Worm (Caenorhabditis elegans) whole organism, L4 larva: Measurements from ENCODE around the gene zip-11.
A peak's percentile ranks its signal among the peaks of the same experiment; 100 is the strongest.

Experiments
- F26F4.8 ChIP-seq: fragments of 200-800 bp; sonication (Bioruptor generic); conservative IDR thresholded peaks from 2 replicates; pipeline ENCODE4 v1.3.6; 2022; ENCODE audit warnings: missing genetic modification characterization, missing compliant biosample characterization
- R02D3.7 ChIP-seq: fragments of 150-350 bp; sonication (generic microtip); optimal IDR thresholded peaks from 3 replicates; lab custom pipeline; 2014; ENCODE audit warnings: missing biosample characterization, missing genetic modification characterization
- Y5F2A.4 ChIP-seq: fragments of 200-800 bp; sonication (Bioruptor generic); optimal IDR thresholded peaks from 2 replicates; lab custom pipeline; 2018; ENCODE audit warnings: mild to moderate bottlenecking, missing genetic modification characterization, missing compliant biosample characterization
- Y75B8A.6 ChIP-seq: fragments of 200-800 bp; sonication (Bioruptor generic); IDR thresholded peaks from 2 replicates; pipeline ENCODE4 v1.3.6; 2022; ENCODE audit warnings: missing genetic modification reagents, missing genetic modification characterization, missing compliant biosample characterization
- aha-1 ChIP-seq: fragments of 150-350 bp; peaks from one replicate; lab custom pipeline; 2014; ENCODE audit warnings: missing biosample characterization, missing genetic modification characterization
- ceh-20 ChIP-seq: fragments of 200-800 bp; sonication (Bioruptor generic); IDR thresholded peaks from 2 replicates; pipeline ENCODE4 v1.3.6; 2022; ENCODE audit warnings: missing genetic modification reagents, missing genetic modification characterization, missing compliant biosample characterization
- ceh-28 ChIP-seq: fragments of 150-350 bp; optimal IDR thresholded peaks from 2 replicates; lab custom pipeline; 2014; ENCODE audit warnings: missing biosample characterization, missing genetic modification reagents, missing genetic modification characterization
- ceh-62 ChIP-seq: sonication (generic microtip); optimal IDR thresholded peaks from 2 replicates; lab custom pipeline; 2017; ENCODE audit warnings: missing biosample characterization, missing genetic modification characterization
- daf-16 ChIP-seq, 3 experiments: sonication (generic microtip); optimal IDR thresholded peaks; 2 replicates each; lab custom pipeline; 2016 to 2017; ENCODE audit warnings: missing genetic modification characterization in 3 of 3, missing genetic modification reagents in 3 of 3, mild to moderate bottlenecking in 2 of 3, missing compliant biosample characterization in 2 of 3, missing biosample characterization in 1 of 3, moderate library complexity in 1 of 3
- daf-8 ChIP-seq: fragments of 200-800 bp; sonication (Bioruptor generic); IDR thresholded peaks from 2 replicates; pipeline ENCODE4 v1.3.6; 2022; ENCODE audit warnings: missing genetic modification characterization, missing compliant biosample characterization
- duxl-1 ChIP-seq: sonication (generic microtip); optimal IDR thresholded peaks from 2 replicates; lab custom pipeline; 2016; ENCODE audit warnings: mild to moderate bottlenecking, missing genetic modification characterization, moderate library complexity, missing compliant biosample characterization; ENCODE audit not compliant: poor library complexity
- egl-27 ChIP-seq: sonication (generic microtip); optimal IDR thresholded peaks from 3 replicates; lab custom pipeline; 2017; ENCODE audit warnings: missing biosample characterization, missing genetic modification reagents, missing genetic modification characterization
- hif-1 ChIP-seq, 2 experiments: sonication (generic microtip); optimal IDR thresholded peaks; 2 replicates each; lab custom pipeline; 2016 to 2017; ENCODE audit warnings: missing compliant biosample characterization in 2 of 2, missing genetic modification characterization in 2 of 2, missing genetic modification reagents in 2 of 2, missing genotype in 2 of 2, mild to moderate bottlenecking in 1 of 2
- lin-13 ChIP-seq: fragments of 150-350 bp; optimal IDR thresholded peaks from 2 replicates; lab custom pipeline; 2014; ENCODE audit warnings: missing biosample characterization, missing genetic modification reagents, missing genetic modification characterization
- lin-29 ChIP-seq: fragments of 200-800 bp; sonication (Bioruptor generic); IDR thresholded peaks from 2 replicates; pipeline ENCODE4 v1.3.6; 2022; ENCODE audit warnings: missing genetic modification reagents, missing genetic modification characterization, missing compliant biosample characterization
- lin-38 ChIP-seq: fragments of 200-800 bp; sonication (Bioruptor generic); IDR thresholded peaks from 2 replicates; pipeline ENCODE4 v1.3.6; 2022; ENCODE audit warnings: missing genetic modification reagents, missing genetic modification characterization, missing compliant biosample characterization
- lir-3 ChIP-seq: sonication (generic microtip); optimal IDR thresholded peaks from 2 replicates; lab custom pipeline; 2016; ENCODE audit warnings: mild to moderate bottlenecking, missing genetic modification characterization, missing compliant biosample characterization
- lsy-2 ChIP-seq, 2 experiments: fragments of 150-350 bp in 1 of 2; sonication (generic microtip) in 1 of 2; optimal IDR thresholded peaks; 2 replicates each; lab custom pipeline; 2014 to 2017; ENCODE audit warnings: missing biosample characterization in 2 of 2, missing genetic modification characterization in 2 of 2
- madf-9 ChIP-seq: fragments of 200-800 bp; sonication (Bioruptor generic); conservative IDR thresholded peaks from 2 replicates; pipeline ENCODE4 v1.3.6; 2022; ENCODE audit warnings: missing genetic modification reagents, missing genetic modification characterization, missing compliant biosample characterization
- mdt-29 ChIP-seq: fragments of 200-800 bp; sonication (Bioruptor generic); IDR thresholded peaks from 2 replicates; pipeline ENCODE4 v1.3.6; 2022; ENCODE audit warnings: missing genetic modification reagents, missing genetic modification characterization, missing compliant biosample characterization
- mes-2 ChIP-seq: sonication (generic microtip); optimal IDR thresholded peaks from 2 replicates; lab custom pipeline; 2016; ENCODE audit warnings: missing genotype, mild to moderate bottlenecking, missing genetic modification characterization, missing compliant biosample characterization; ENCODE audit not compliant: poor library complexity, severe bottlenecking
- mxl-2 ChIP-seq: fragments of 200-800 bp; sonication (Bioruptor generic); conservative IDR thresholded peaks from 2 replicates; pipeline ENCODE4 v1.3.6; 2022; ENCODE audit warnings: missing genetic modification reagents, missing genetic modification characterization, missing compliant biosample characterization
- mxl-3 ChIP-seq: fragments of 200-800 bp; sonication (Bioruptor generic); optimal IDR thresholded peaks from 2 replicates; lab custom pipeline; 2018; ENCODE audit warnings: mild to moderate bottlenecking, missing genetic modification characterization, missing compliant biosample characterization
- nhr-102 ChIP-seq: sonication (generic microtip); optimal IDR thresholded peaks from 2 replicates; lab custom pipeline; 2016; ENCODE audit warnings: mild to moderate bottlenecking, missing genetic modification characterization, moderate library complexity, missing compliant biosample characterization
- nhr-11 ChIP-seq: fragments of 150-350 bp; optimal IDR thresholded peaks from 2 replicates; lab custom pipeline; 2014; ENCODE audit warnings: missing biosample characterization, missing genetic modification characterization
- nhr-28 ChIP-seq: fragments of 150-350 bp; optimal IDR thresholded peaks from 2 replicates; lab custom pipeline; 2014; ENCODE audit warnings: missing biosample characterization, missing genetic modification characterization
- nhr-41 ChIP-seq: fragments of 200-800 bp; sonication (Bioruptor generic); IDR thresholded peaks from 2 replicates; pipeline ENCODE4 v1.3.6; 2022; ENCODE audit warnings: missing genetic modification reagents, missing genetic modification characterization, missing compliant biosample characterization
- nhr-77 ChIP-seq: fragments of 150-350 bp; optimal IDR thresholded peaks from 2 replicates; lab custom pipeline; 2014; ENCODE audit warnings: missing biosample characterization, missing genetic modification characterization
- pha-4 ChIP-seq, 2 experiments: fragments of 150-350 bp in 1 of 2; fragments of 200-800 bp in 1 of 2; sonication (Bioruptor generic) in 1 of 2; IDR thresholded peaks in 1 of 2; optimal IDR thresholded peaks in 1 of 2; 2 replicates each; pipeline versions ENCODE4 v1.3.6 to Lab custom; 2014 to 2022; ENCODE audit warnings: missing genetic modification characterization in 2 of 2, missing genetic modification reagents in 2 of 2, missing biosample characterization in 1 of 2, missing compliant biosample characterization in 1 of 2
- rbr-2 ChIP-seq: sonication (generic microtip); optimal IDR thresholded peaks from 2 replicates; lab custom pipeline; 2016; ENCODE audit warnings: missing genotype, missing genetic modification characterization, missing compliant biosample characterization
- sdz-12 ChIP-seq: fragments of 200-800 bp; sonication (Bioruptor generic); optimal IDR thresholded peaks from 2 replicates; lab custom pipeline; 2018; ENCODE audit warnings: mild to moderate bottlenecking, missing genetic modification characterization, missing compliant biosample characterization
- set-16 ChIP-seq: fragments of 200-800 bp; sonication (Bioruptor generic); IDR thresholded peaks from 2 replicates; pipeline ENCODE4 v1.3.6; 2022; ENCODE audit warnings: missing genetic modification reagents, missing genetic modification characterization, missing compliant biosample characterization
- snpc-4 ChIP-seq: fragments of 150-350 bp; optimal IDR thresholded peaks from 2 replicates; lab custom pipeline; 2014; ENCODE audit warnings: missing biosample characterization, missing genetic modification characterization
- tra-1 ChIP-seq: fragments of 200-800 bp; sonication (Bioruptor generic); IDR thresholded peaks from 2 replicates; pipeline ENCODE4 v1.3.6; 2022; ENCODE audit warnings: missing genetic modification reagents, missing genetic modification characterization, missing compliant biosample characterization
- unc-39 ChIP-seq: sonication (generic microtip); optimal IDR thresholded peaks from 2 replicates; lab custom pipeline; 2017; ENCODE audit warnings: missing biosample characterization, missing genetic modification characterization
- vab-7 ChIP-seq: fragments of 200-800 bp; sonication (Bioruptor generic); IDR thresholded peaks from 2 replicates; pipeline ENCODE4 v1.3.6; 2022; ENCODE audit warnings: missing genetic modification reagents, missing genetic modification characterization, missing compliant biosample characterization
- zag-1 ChIP-seq: fragments of 150-350 bp; optimal IDR thresholded peaks from 2 replicates; lab custom pipeline; 2014; ENCODE audit warnings: missing biosample characterization, missing genetic modification characterization
- zip-11 ChIP-seq: fragments of 200-800 bp; sonication (Bioruptor generic); IDR thresholded peaks from 2 replicates; pipeline ENCODE4 v1.3.6; 2022; ENCODE audit warnings: missing genetic modification characterization, missing compliant biosample characterization

Gene zip-11

ce11 chrIV:3338676-3339075, 27.6 kb downstream of the zip-11 start, which contains the start of gene hrpa-1 (continued):
- TF ChIP-seq snpc-4 (peak; percentile 39), lsy-2 (tag; optimal IDR thresholded peaks at IDR 0.05; lab: Kevin White, UChicago) (peak; percentile 40 to 95), R02D3.7 (tag; lab: Kevin White, UChicago) (no peak), lin-29 (no peak), nhr-77 (tag; lab: Kevin White, UChicago) (peak; percentile 17), vab-7 (0 out of 2 replicates have a peak, but pooled peaks have one; percentile 8), lin-38 (GFP tag; lab: Robert Waterston, UW) (peak; percentile 83), hif-1 (tag; optimal IDR thresholded peaks at IDR 0.05; lab: Kevin White, UChicago) (peak in 1 of 2 experiments; percentile 64), pha-4 (GFP tag; IDR thresholded peaks at IDR 0.05; lab: Robert Waterston, UW) (peak; percentile 30; the same call in 1 of the 2 replicates), pha-4 (tag; optimal IDR thresholded peaks at IDR 0.05; lab: Kevin White, UChicago) (no peak), nhr-11 (tag; lab: Kevin White, UChicago) (peak; percentile 51)

DNA sequence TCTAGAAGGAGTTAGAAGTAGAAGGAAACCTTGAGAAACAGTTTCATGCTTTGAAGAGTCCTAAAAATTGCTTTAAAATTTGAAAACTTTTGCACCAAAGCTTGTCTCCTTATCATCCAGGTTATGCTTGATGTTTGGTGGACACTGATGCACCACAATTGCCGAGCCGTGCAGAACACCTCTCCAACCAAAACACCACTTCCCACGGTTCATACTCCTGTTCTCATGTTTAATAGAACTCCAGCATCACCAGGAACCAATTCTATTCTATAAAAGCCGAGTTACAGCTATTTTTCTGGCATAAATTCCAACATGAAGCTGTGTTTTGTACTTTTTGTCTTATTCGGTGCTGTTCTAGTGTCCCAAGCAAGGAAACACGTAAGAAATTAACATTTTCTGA, 30.1 kb downstream of the zip-11 start, which contains the start of gene F42A6.2:
Gene F42A6.2 (plus strand): TSS at position 301 of the 400 bp plus-strand sequence.
- TF ChIP-seq nhr-77 (tag; lab: Kevin White, UChicago) (no peak), set-16 (no peak), aha-1 (tag; lab: Kevin White, UChicago) (peak; percentile 18)
- TF ChIP-seq, all 104 proteins: peak for 1

ce11 chrIV:3345484-3345883, 34.4 kb downstream of the zip-11 start:
- TF ChIP-seq madf-9 (no peak), ceh-28 (tag; lab: Kevin White, UChicago) (no peak), set-16 (peak; percentile 20; the same call in 1 of the 2 replicates), duxl-1 (tag; lab: Kevin White, UChicago) (no peak), aha-1 (tag; lab: Kevin White, UChicago) (peak; percentile 96)

- TF ChIP-seq set-16 (peak; percentile 69), zag-1 (no peak)
- TF ChIP-seq, all 104 proteins: peak for 1
Observed at ce11 chrIV:3348334-3348733, 37.3 kb downstream of the zip-11 start.

ce11 chrIV:3349977-3350580, 39.0 kb downstream of the zip-11 start, which contains the start of gene elks-1:
Gene elks-1 (minus strand): TSS chrIV:3350027.
- TF ChIP-seq mxl-3 (GFP tag; lab: Kevin White, UChicago) (no peak), mes-2 (tag; lab: Kevin White, UChicago) (peak; percentile 49), lsy-2 (tag; optimal IDR thresholded peaks at IDR 0.05; lab: Kevin White, UChicago) (no peak), F26F4.8 (GFP tag; lab: Robert Waterston, UW) (no peak), set-16 (0 out of 2 replicates have a peak, but pooled peaks have one; percentile 9), unc-39 (tag; lab: Kevin White, UChicago) (no peak), mxl-2 (GFP tag; lab: Robert Waterston, UW) (no peak), pha-4 (GFP tag; IDR thresholded peaks at IDR 0.05; lab: Robert Waterston, UW) (no peak), pha-4 (tag; optimal IDR thresholded peaks at IDR 0.05; lab: Kevin White, UChicago) (peak; percentile 2), daf-16 (GFP tag; optimal IDR thresholded peaks at IDR 0.05; lab: Kevin White, UChicago) (no peak), daf-16 (tag; optimal IDR thresholded peaks at IDR 0.05; lab: Kevin White, UChicago) (no peak), egl-27 (tag; lab: Kevin White, UChicago) (no peak), nhr-102 (tag; lab: Kevin White, UChicago) (no peak), nhr-28 (no peak), madf-9 (peak; percentile 14; the same call in 1 of the 2 replicates)

DNA sequence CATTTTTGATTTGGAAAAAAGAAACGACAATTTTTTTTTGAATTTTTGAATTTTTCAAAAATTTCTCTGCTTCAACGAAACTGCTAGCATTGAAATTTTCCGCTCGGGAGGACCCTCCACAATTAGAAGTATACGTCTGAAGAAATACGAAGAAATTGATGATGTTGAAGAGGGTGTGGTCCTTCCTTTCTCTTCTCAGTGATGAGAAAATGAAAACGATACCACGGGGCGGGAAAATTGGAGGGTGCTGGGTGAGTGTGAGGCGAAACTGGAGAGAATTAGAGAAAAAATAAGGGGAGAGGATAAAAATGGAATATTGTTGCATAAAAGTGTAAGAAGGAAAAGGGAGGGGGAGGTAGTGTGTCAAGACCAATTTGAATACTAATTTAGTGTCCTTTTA, 40.9 kb downstream of the zip-11 start:
- TF ChIP-seq Y75B8A.6 (GFP tag; lab: Robert Waterston, UW) (no peak), rbr-2 (tag; lab: Kevin White, UChicago) (no peak), Y5F2A.4 (GFP tag; lab: Kevin White, UChicago) (no peak), ceh-20 (no peak), lsy-2 (tag; optimal IDR thresholded peaks at IDR 0.05; lab: Kevin White, UChicago) (no peak), lin-13 (GFP tag; lab: Kevin White, UChicago) (no peak), ceh-62 (tag; lab: Kevin White, UChicago) (no peak), lir-3 (tag; lab: Kevin White, UChicago) (no peak), sdz-12 (GFP tag; lab: Kevin White, UChicago) (no peak), nhr-41 (no peak), daf-8 (GFP tag; lab: Robert Waterston, UW) (no peak), duxl-1 (tag; lab: Kevin White, UChicago) (no peak), mdt-29 (GFP tag; lab: Robert Waterston, UW) (no peak), tra-1 (GFP tag; lab: Robert Waterston, UW) (no peak), R02D3.7 (tag; lab: Kevin White, UChicago) (no peak), zip-11 (GFP tag; lab: Robert Waterston, UW) (no peak)
